Fruit fly (Drosophila melanogaster) whole organism, embryonic: Measurements from ENCODE around the gene wg.

Experiments used
- Aef1 ChIP-seq: fragments of 200-800 bp; sonication (Bioruptor generic); IDR thresholded peaks from 3 replicates; pipeline ENCODE4 v1.3.6; 2022; ENCODE audit warnings: missing biosample characterization, missing genetic modification characterization
- CG10274 ChIP-seq: fragments of 200-800 bp; sonication (Bioruptor generic); optimal IDR thresholded peaks from 3 replicates; lab custom pipeline; 2017; ENCODE audit warnings: missing biosample characterization, mild to moderate bottlenecking, missing genetic modification characterization
- CG13775 ChIP-seq: fragments of 200-800 bp; sonication (Bioruptor generic); optimal IDR thresholded peaks from 3 replicates; lab custom pipeline; 2017; ENCODE audit warnings: missing biosample characterization, mild to moderate bottlenecking, missing genetic modification characterization
- CG2129 ChIP-seq: fragments of 200-800 bp; sonication (Bioruptor generic); IDR thresholded peaks from 2 replicates; pipeline ENCODE4 v1.3.6; 2022; ENCODE audit warnings: missing biosample characterization, missing genetic modification characterization; ENCODE audit not compliant: partially characterized antibody
- CG3065 ChIP-seq: fragments of 200-800 bp; sonication (Bioruptor generic); optimal IDR thresholded peaks from 2 replicates; lab custom pipeline; 2016; ENCODE audit warnings: missing biosample characterization, missing genetic modification characterization
- CG32767 ChIP-seq: fragments of 200-800 bp; sonication (Bioruptor generic); IDR thresholded peaks from 2 replicates; pipeline ENCODE4 v1.3.6; 2022; ENCODE audit warnings: missing biosample characterization, missing genetic modification characterization
- CG34376 ChIP-seq: fragments of 200-800 bp; sonication (Bioruptor generic); optimal IDR thresholded peaks from 2 replicates; lab custom pipeline; 2018; ENCODE audit warnings: missing biosample characterization, mild to moderate bottlenecking, missing genetic modification characterization
- CG34422 ChIP-seq: fragments of 200-800 bp; sonication (Bioruptor generic); IDR thresholded peaks from 3 replicates; pipeline ENCODE4 v1.3.6; 2022; ENCODE audit warnings: missing biosample characterization, missing genetic modification characterization
- CG42726 ChIP-seq: fragments of 200-800 bp; sonication (Bioruptor generic); IDR thresholded peaks from 2 replicates; pipeline ENCODE4 v1.3.6; 2022; ENCODE audit warnings: missing biosample characterization, missing genetic modification characterization; ENCODE audit not compliant: partially characterized antibody
- CG43689 ChIP-seq: fragments of 200-800 bp; sonication (Bioruptor generic); IDR thresholded peaks from 2 replicates; pipeline ENCODE4 v1.3.6; 2022; ENCODE audit warnings: missing biosample characterization, missing genetic modification characterization
- CG4820 ChIP-seq: fragments of 200-800 bp; sonication (Bioruptor generic); optimal IDR thresholded peaks from 3 replicates; lab custom pipeline; 2016; ENCODE audit warnings: missing biosample characterization, missing genetic modification characterization
- CG6689 ChIP-seq: fragments of 200-800 bp; sonication (Bioruptor generic); IDR thresholded peaks from 2 replicates; pipeline ENCODE4 v1.3.6; 2022; ENCODE audit warnings: missing biosample characterization, missing genetic modification characterization
- CG6813 ChIP-seq: fragments of 200-800 bp; sonication (Bioruptor generic); optimal IDR thresholded peaks from 2 replicates; lab custom pipeline; 2017; ENCODE audit warnings: missing biosample characterization, missing genetic modification characterization, mild to moderate bottlenecking, moderate library complexity, missing genetic modification reagents
- CG8388 ChIP-seq: fragments of 200-800 bp; sonication (Bioruptor generic); optimal IDR thresholded peaks from 2 replicates; lab custom pipeline; 2019; ENCODE audit warnings: missing biosample characterization, mild to moderate bottlenecking, missing genetic modification characterization, moderate library complexity
- CG9727 ChIP-seq: fragments of 200-800 bp; sonication (Bioruptor generic); optimal IDR thresholded peaks from 3 replicates; lab custom pipeline; 2017; ENCODE audit warnings: missing biosample characterization, mild to moderate bottlenecking, missing genetic modification characterization
- CTCF ChIP-seq: fragments of 200-800 bp; sonication (Bioruptor generic); optimal IDR thresholded peaks from 2 replicates; lab custom pipeline; 2017; ENCODE audit warnings: missing biosample characterization, mild to moderate bottlenecking, missing genetic modification characterization, moderate library complexity
- Dfd ChIP-seq, 2 experiments: fragments of >200 bp; optimal IDR thresholded peaks; 2 replicates each; lab custom pipeline; 2017; ENCODE audit warnings: missing biosample characterization in 2 of 2, missing genetic modification characterization in 2 of 2
- Lim3 ChIP-seq: fragments of 200-800 bp; sonication (Bioruptor generic); IDR thresholded peaks from 2 replicates; pipeline ENCODE4 v1.3.6; 2022; ENCODE audit warnings: missing biosample characterization, missing genetic modification characterization
- Nf-YC ChIP-seq: fragments of 200-800 bp; optimal IDR thresholded peaks from 3 replicates; lab custom pipeline; 2019; ENCODE audit warnings: missing biosample characterization, mild to moderate bottlenecking, missing genetic modification characterization, moderate library complexity
- Pdp1 ChIP-seq, 2 experiments: fragments of 200-800 bp; sonication (Bioruptor generic); optimal IDR thresholded peaks; 3 replicates each; lab custom pipeline; 2016; ENCODE audit warnings: missing biosample characterization in 2 of 2, missing genetic modification characterization in 2 of 2, mild to moderate bottlenecking in 1 of 2, moderate library complexity in 1 of 2
- YL-1 ChIP-seq: fragments of 200-800 bp; sonication (Bioruptor generic); optimal IDR thresholded peaks from 3 replicates; lab custom pipeline; 2017; ENCODE audit warnings: missing biosample characterization, mild to moderate bottlenecking, missing genetic modification characterization
- al ChIP-seq: fragments of 200-800 bp; sonication (Bioruptor generic); IDR thresholded peaks from 2 replicates; pipeline ENCODE4 v1.3.6; 2022; ENCODE audit warnings: missing biosample characterization, missing genetic modification characterization
- ato ChIP-seq: fragments of 200-800 bp; sonication (Bioruptor generic); IDR thresholded peaks from 2 replicates; pipeline ENCODE4 v1.3.6; 2022; ENCODE audit warnings: missing biosample characterization, missing genetic modification characterization; ENCODE audit not compliant: partially characterized antibody
- corto ChIP-seq: fragments of 200-800 bp; sonication (Bioruptor generic); optimal IDR thresholded peaks from 2 replicates; lab custom pipeline; 2016; ENCODE audit warnings: missing biosample characterization, mild to moderate bottlenecking, missing genetic modification characterization, moderate library complexity
- crc ChIP-seq: fragments of 200-800 bp; sonication (Bioruptor generic); optimal IDR thresholded peaks from 2 replicates; lab custom pipeline; 2016; ENCODE audit warnings: missing biosample characterization, missing genetic modification characterization
- crol ChIP-seq: fragments of 200-800 bp; sonication (Bioruptor generic); IDR thresholded peaks from 2 replicates; pipeline ENCODE4 v1.3.6; 2022; ENCODE audit warnings: missing biosample characterization, missing genetic modification characterization
- cwo ChIP-seq: fragments of 200-800 bp; sonication (Bioruptor generic); optimal IDR thresholded peaks from 3 replicates; lab custom pipeline; 2017; ENCODE audit warnings: missing biosample characterization, missing genetic modification characterization, mild to moderate bottlenecking, moderate library complexity, missing genetic modification reagents
- dmrt11E ChIP-seq: fragments of 200-800 bp; sonication (Bioruptor generic); optimal IDR thresholded peaks from 3 replicates; lab custom pipeline; 2018; ENCODE audit warnings: missing biosample characterization, mild to moderate bottlenecking, missing genetic modification characterization, moderate library complexity
- exex ChIP-seq: fragments of 200-800 bp; sonication (Bioruptor generic); optimal IDR thresholded peaks from 4 replicates; lab custom pipeline; 2018; ENCODE audit warnings: missing biosample characterization, mild to moderate bottlenecking, missing genetic modification characterization, moderate library complexity
- fd64A ChIP-seq: fragments of 200-800 bp; sonication (Bioruptor generic); optimal IDR thresholded peaks from 3 replicates; lab custom pipeline; 2018; ENCODE audit warnings: missing biosample characterization, mild to moderate bottlenecking, missing genetic modification characterization
- fd96Cb ChIP-seq: fragments of 200-800 bp; sonication (Bioruptor generic); optimal IDR thresholded peaks from 2 replicates; lab custom pipeline; 2018; ENCODE audit warnings: missing biosample characterization, mild to moderate bottlenecking, missing genetic modification characterization, moderate library complexity
- gcm2 ChIP-seq: fragments of 200-800 bp; sonication (Bioruptor generic); optimal IDR thresholded peaks from 2 replicates; lab custom pipeline; 2016; ENCODE audit warnings: missing biosample characterization, missing genetic modification characterization
- lbe ChIP-seq: fragments of 200-800 bp; sonication (Bioruptor generic); optimal IDR thresholded peaks from 2 replicates; lab custom pipeline; 2016; ENCODE audit warnings: missing biosample characterization, mild to moderate bottlenecking, missing genetic modification characterization
- nom ChIP-seq: fragments of 200-800 bp; sonication (Bioruptor generic); optimal IDR thresholded peaks from 2 replicates; lab custom pipeline; 2017; ENCODE audit warnings: missing biosample characterization, missing genetic modification characterization, mild to moderate bottlenecking, moderate library complexity, missing genetic modification reagents
- odd ChIP-seq: fragments of 200-800 bp; sonication (Bioruptor generic); optimal IDR thresholded peaks from 2 replicates; lab custom pipeline; 2017; ENCODE audit warnings: missing biosample characterization, mild to moderate bottlenecking, missing genetic modification characterization
- pan ChIP-seq, 4 experiments: fragments of >200 bp in 3 of 4; fragments of 200-800 bp in 1 of 4; sonication (Bioruptor generic) in 1 of 4; optimal IDR thresholded peaks in 3 of 4; IDR thresholded peaks in 1 of 4; 2 replicates each; pipeline versions ENCODE4 v1.3.6 to Lab custom; 2017 to 2022; ENCODE audit warnings: missing biosample characterization in 2 of 4, missing genetic modification characterization in 2 of 4, mixed read lengths in 1 of 4
- pita ChIP-seq: fragments of 200-800 bp; sonication (Bioruptor generic); optimal IDR thresholded peaks from 2 replicates; lab custom pipeline; 2017; ENCODE audit warnings: missing biosample characterization, mild to moderate bottlenecking, missing genetic modification characterization
- sens ChIP-seq: fragments of 200-800 bp; sonication (Bioruptor generic); peaks from one replicate; lab custom pipeline; 2016; ENCODE audit warnings: missing biosample characterization, missing genetic modification characterization
- sisA ChIP-seq: fragments of 200-800 bp; sonication (Bioruptor generic); IDR thresholded peaks from 2 replicates; pipeline ENCODE4 v1.3.6; 2022; ENCODE audit warnings: missing biosample characterization, missing genetic modification characterization
- sob ChIP-seq: fragments of 200-800 bp; sonication (Bioruptor generic); IDR thresholded peaks from 2 replicates; pipeline ENCODE4 v1.3.6; 2022; ENCODE audit warnings: missing biosample characterization, missing genetic modification characterization
- stwl ChIP-seq: fragments of 200-800 bp; sonication (Bioruptor generic); optimal IDR thresholded peaks from 3 replicates; lab custom pipeline; 2018; ENCODE audit warnings: missing biosample characterization, mild to moderate bottlenecking, missing genetic modification characterization, moderate library complexity
- trem ChIP-seq: fragments of 200-800 bp; optimal IDR thresholded peaks from 3 replicates; lab custom pipeline; 2019; ENCODE audit warnings: missing biosample characterization, mild to moderate bottlenecking, missing genetic modification characterization, moderate library complexity
- tup ChIP-seq: fragments of 200-800 bp; sonication (Bioruptor generic); optimal IDR thresholded peaks from 2 replicates; lab custom pipeline; 2016; ENCODE audit warnings: missing biosample characterization, mild to moderate bottlenecking, missing genetic modification characterization, moderate library complexity
- z ChIP-seq: fragments of 200-800 bp; sonication (Bioruptor generic); IDR thresholded peaks from 3 replicates; pipeline ENCODE4 v1.3.6; 2022; ENCODE audit warnings: missing biosample characterization, missing genetic modification characterization
- zf30C ChIP-seq: fragments of 200-800 bp; sonication (Bioruptor generic); optimal IDR thresholded peaks from 3 replicates; lab custom pipeline; 2018; ENCODE audit warnings: missing biosample characterization, mild to moderate bottlenecking, missing genetic modification characterization
- zfh1 ChIP-seq: fragments of 200-800 bp; sonication (Bioruptor generic); IDR thresholded peaks from 3 replicates; pipeline ENCODE4 v1.3.6; 2022; ENCODE audit warnings: missing biosample characterization, missing genetic modification characterization

Gene wg

DNA sequence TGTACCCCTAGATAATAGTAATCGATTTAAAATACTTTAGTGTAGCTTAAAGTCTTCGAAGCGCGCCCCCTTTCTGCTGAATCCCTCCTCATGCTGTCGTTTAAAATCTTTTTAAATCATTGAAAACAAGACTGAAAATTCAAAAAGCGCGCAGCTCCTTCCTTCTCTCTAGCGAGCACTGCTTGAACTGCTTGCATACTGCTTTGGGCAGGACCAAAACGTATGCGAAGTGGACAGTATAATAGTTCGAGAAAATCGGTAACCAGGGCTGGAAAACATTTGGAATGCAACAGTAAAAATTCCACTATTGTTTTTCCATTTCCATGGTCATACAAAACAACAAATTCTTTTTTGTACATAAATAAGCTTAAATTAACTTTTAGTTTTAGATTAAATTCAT is 8.6 kb downstream of the wg start (continued):
- TF ChIP-seq crc (GFP tag; lab: Kevin White, UChicago) (no peak), gcm2 (GFP tag; lab: Kevin White, UChicago) (no peak), CTCF (GFP tag; lab: Kevin White, UChicago) (no peak), CG43689 (GFP tag; lab: Robert Waterston, UW) (no peak), CG3065 (no peak), Dfd (GFP tag; optimal IDR thresholded peaks at IDR 0.05; lab: Kevin White, UChicago) (peak in 1 of 2 experiments; percentile 60), trem (tag; lab: Kevin White, UChicago) (peak; percentile 56), stwl (tag; lab: Kevin White, UChicago) (peak; percentile 95), CG42726 (GFP tag; lab: Robert Waterston, UW) (no peak)

DNA sequence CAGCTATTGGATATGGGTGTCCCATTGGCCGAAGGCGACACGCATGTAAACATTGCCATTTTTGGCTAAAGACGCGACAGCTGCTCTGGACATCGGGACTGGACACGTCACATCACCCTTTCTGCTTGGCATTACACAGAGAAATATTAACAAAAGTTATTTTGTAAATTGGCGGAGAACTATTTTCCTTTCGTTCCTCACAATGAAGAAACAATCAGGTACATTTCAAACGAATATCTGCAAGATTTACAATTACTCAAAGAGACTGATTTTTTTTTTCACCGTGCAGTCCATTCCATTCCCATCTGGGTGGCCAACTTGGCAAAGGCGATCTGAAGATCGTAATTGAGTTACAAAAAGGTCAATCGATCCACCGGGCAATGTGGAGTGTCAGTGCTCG is 12.4 kb downstream of the wg start:
- TF ChIP-seq CG32767 (GFP tag; lab: Robert Waterston, UW) (no peak), z (GFP tag; lab: Robert Waterston, UW) (no peak), CG10274 (no peak), fd64A (GFP tag; lab: Kevin White, UChicago) (no peak), Pdp1 (GFP tag; optimal IDR thresholded peaks at IDR 0.05; lab: Kevin White, UChicago) (no peak), cwo (GFP tag; lab: Kevin White, UChicago) (no peak), fd96Cb (tag; lab: Kevin White, UChicago) (no peak)
- TF ChIP-seq, all 482 proteins: peak for 0

DNA sequence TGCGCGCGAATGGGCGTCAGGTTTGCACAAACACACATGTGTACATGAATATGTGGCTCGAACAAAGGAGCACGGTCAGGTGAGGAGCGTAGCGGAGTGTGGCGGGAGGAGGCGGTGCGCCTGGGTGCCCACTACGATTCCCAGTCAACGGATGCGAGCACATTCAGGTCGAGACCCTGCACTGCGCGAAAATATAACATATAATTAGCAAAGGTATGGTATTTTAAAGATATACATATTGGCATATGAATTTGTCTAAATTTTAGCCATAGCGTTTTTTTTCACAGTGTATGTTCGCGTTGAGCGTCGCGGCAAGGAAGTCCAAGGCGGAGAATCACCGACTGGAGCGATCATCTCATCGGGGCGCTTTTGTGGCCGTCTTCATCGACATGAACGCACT is 13.0 kb downstream of the wg start:
- TF ChIP-seq exex (no peak), CG9727 (GFP tag; lab: Kevin White, UChicago) (no peak), sob (no peak), Aef1 (GFP tag; lab: Robert Waterston, UW) (no peak), CG6813 (no peak), CG4820 (GFP tag; lab: Kevin White, UChicago) (no peak), CG34422 (no peak), crol (peak; percentile 48; the same call in 1 of the 2 replicates), Lim3 (GFP tag; lab: Robert Waterston, UW) (no peak), pan (optimal IDR thresholded peaks at IDR 0.05; lab: Kevin White, UChicago) (no peak), pan (GFP tag; optimal IDR thresholded peaks at IDR 0.05 in 1 of 2, IDR thresholded peaks at IDR 0.05 in 1 of 2) (no peak), nom (peak; percentile 60), CG34376 (GFP tag; lab: Kevin White, UChicago) (no peak), CG2129 (GFP tag; lab: Robert Waterston, UW) (no peak), zf30C (GFP tag; lab: Kevin White, UChicago) (peak; percentile 4), ato (GFP tag; lab: Robert Waterston, UW) (no peak), sisA (GFP tag; lab: Robert Waterston, UW) (no peak), CG13775 (no peak), tup (GFP tag; lab: Kevin White, UChicago) (no peak), sens (GFP tag; lab: Kevin White, UChicago) (no peak), lbe (GFP tag; lab: Kevin White, UChicago) (peak; percentile 84), corto (GFP tag; lab: Kevin White, UChicago) (peak; percentile 44)

DNA sequence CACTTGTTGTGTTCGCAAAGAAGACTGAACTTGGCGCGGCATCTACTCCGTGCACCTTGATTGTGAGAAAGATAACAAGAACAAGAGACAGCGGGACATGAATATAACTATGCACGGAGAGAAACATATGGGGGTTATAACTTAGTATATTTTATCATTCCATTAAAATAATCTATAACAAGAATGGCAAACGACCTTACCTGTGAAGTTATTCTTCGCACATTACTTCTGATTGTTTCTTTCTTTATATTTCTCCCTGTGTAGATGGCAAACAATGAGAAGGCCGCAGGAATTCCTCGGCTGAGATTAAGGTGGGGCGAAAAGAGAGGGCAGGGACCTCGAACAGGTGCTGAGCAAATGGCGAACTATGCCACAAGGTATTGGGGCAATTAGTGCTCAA is 14.2 kb downstream of the wg start:
- TF ChIP-seq Nf-YC (tag; lab: Kevin White, UChicago) (no peak), lbe (GFP tag; lab: Kevin White, UChicago) (peak; percentile 53), CG8388 (no peak), sens (GFP tag; lab: Kevin White, UChicago) (peak; percentile 20), al (GFP tag; lab: Robert Waterston, UW) (no peak), pita (GFP tag; lab: Kevin White, UChicago) (no peak), nom (peak; percentile 36), corto (GFP tag; lab: Kevin White, UChicago) (peak; percentile 59), zfh1 (0 out of 3 replicates have a peak, but pooled peaks have one; percentile 25), odd (no peak), dmrt11E (peak; percentile 13), CG6689 (no peak), YL-1 (GFP tag; lab: Kevin White, UChicago) (no peak)
